Fruit fly (Drosophila melanogaster): ENCODE data around the gene MED30.

The MED30 gene

DNA sequence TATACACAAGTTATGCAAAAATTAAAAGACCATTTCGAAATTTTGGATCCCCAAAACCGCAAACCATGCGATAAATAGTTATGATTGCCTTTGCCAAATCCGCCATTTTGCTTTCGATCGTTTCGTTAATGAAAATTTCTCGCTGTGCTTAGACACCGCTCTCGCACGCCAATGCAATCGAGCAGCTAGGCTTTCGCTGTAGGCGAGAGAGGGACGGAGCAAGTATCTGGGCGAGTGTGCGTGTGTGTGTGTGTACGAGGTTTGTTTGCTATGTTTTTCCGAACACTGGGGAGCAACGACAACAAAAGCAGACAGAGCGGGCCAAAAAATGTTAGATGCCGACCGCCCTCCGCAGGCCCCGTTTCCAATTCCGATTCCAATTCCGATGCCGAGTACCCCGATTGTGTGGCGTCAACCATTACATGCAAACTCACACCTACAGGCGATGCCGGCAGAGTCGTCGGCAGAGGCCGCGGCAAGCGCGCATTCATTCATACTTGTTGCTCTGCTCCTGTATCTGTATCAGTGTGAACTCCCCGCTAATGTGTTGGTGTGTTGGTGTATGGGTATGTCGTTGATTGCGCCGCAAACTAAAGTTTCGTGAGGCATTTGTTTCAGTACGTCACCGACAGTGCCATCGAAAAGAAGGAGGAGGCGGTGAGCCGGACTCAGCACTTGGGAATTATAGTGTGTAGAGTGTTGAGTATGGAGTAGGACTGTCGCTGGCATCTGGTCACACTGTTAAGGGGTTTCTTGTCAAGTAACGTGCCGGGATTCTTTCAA, 25.9 kb downstream of the MED30 start (continued):
- TF ChIP-seq YL-1 (GFP tag; optimal IDR thresholded peaks at IDR 0.05) (no peak), E2f2 (GFP tag; IDR thresholded peaks at IDR 0.05) (no peak; the same call in 1 of the 2 replicates), CG13123 (GFP tag; optimal IDR thresholded peaks at IDR 0.05) (no peak), D19B (GFP tag; optimal IDR thresholded peaks at IDR 0.05) (peak; percentile 0), sna (GFP tag; IDR thresholded peaks at IDR 0.05; ENCODE audit: partially characterized antibody) (peak; percentile 53; the same call in 1 of the 2 replicates), CG17186 (GFP tag; optimal IDR thresholded peaks at IDR 0.05) (no peak), hkb (optimal IDR thresholded peaks at IDR 0.05) (no peak), hkb (GFP tag; IDR thresholded peaks at IDR 0.05) (0 out of 2 replicates have a peak, but pooled peaks have one; percentile 18), Nf-YC (tag; optimal IDR thresholded peaks at IDR 0.05) (peak; percentile 77), dmrt99B (tag; optimal IDR thresholded peaks at IDR 0.05) (peak; percentile 39), Oaz (GFP tag; IDR thresholded peaks at IDR 0.05) (no peak), ara (GFP tag; IDR thresholded peaks at IDR 0.05) (peak; percentile 33; the same call in 1 of the 2 replicates), insv (GFP tag; optimal IDR thresholded peaks at IDR 0.05) (no peak), CG4424 (GFP tag; optimal IDR thresholded peaks at IDR 0.05) (no peak), jing (GFP tag; optimal IDR thresholded peaks at IDR 0.05) (no peak), Stat92E (GFP tag; optimal IDR thresholded peaks at IDR 0.05) (peak in 2 of 3 experiments; percentile 31 to 77), Fer3 (tag; optimal IDR thresholded peaks at IDR 0.05) (peak; percentile 11), Neu2 (GFP tag; optimal IDR thresholded peaks at IDR 0.05; ENCODE audit: borderline replicate concordance) (no peak), disco-r (GFP tag; optimal IDR thresholded peaks at IDR 0.05) (no peak), Hsf (GFP tag; optimal IDR thresholded peaks at IDR 0.05) (peak; percentile 37), sc (optimal IDR thresholded peaks at IDR 0.05) (no peak), sc (GFP tag; optimal IDR thresholded peaks at IDR 0.05) (no peak), Vsx1 (GFP tag; optimal IDR thresholded peaks at IDR 0.05) (no peak), pfk (GFP tag; optimal IDR thresholded peaks at IDR 0.05) (peak; percentile 46), CG7786 (GFP tag; optimal IDR thresholded peaks at IDR 0.05) (peak; percentile 64), CG31388 (GFP tag; optimal IDR thresholded peaks at IDR 0.05) (no peak), h (optimal IDR thresholded peaks at IDR 0.05) (no peak), fd96Cb (tag; optimal IDR thresholded peaks at IDR 0.05) (peak; percentile 27), onecut (GFP tag; IDR thresholded peaks at IDR 0.05) (no peak), Aef1 (GFP tag; IDR thresholded peaks at IDR 0.05) (peak; percentile 86), CG7928 (GFP tag; optimal IDR thresholded peaks at IDR 0.05) (no peak), croc (GFP tag; conservative IDR thresholded peaks at IDR 0.05) (no peak), amos (GFP tag; IDR thresholded peaks at IDR 0.05; ENCODE audit: partially characterized antibody) (peak; percentile 45; the same call in 1 of the 2 replicates), ash1 (GFP tag; optimal IDR thresholded peaks at IDR 0.05) (peak; percentile 87), gsb-n (tag; optimal IDR thresholded peaks at IDR 0.05) (no peak), vnd (GFP tag; IDR thresholded peaks at IDR 0.05; ENCODE audit: partially characterized antibody) (no peak), grau (tag; optimal IDR thresholded peaks at IDR 0.05) (peak; percentile 31), ewg (GFP tag; optimal IDR thresholded peaks at IDR 0.05) (no peak), lab (GFP tag; optimal IDR thresholded peaks at IDR 0.05) (peak; percentile 72), br (optimal IDR thresholded peaks at IDR 0.05) (no peak), D19A (tag; optimal IDR thresholded peaks at IDR 0.05) (peak; percentile 54), CG13287 (GFP tag; IDR thresholded peaks at IDR 0.05; ENCODE audit: partially characterized antibody) (peak; percentile 58; the same call in 1 of the 2 replicates), hb (GFP tag; IDR thresholded peaks at IDR 0.05; ENCODE audit: partially characterized antibody) (no peak), Ets97D (GFP tag; optimal IDR thresholded peaks at IDR 0.05) (no peak), aop (GFP tag; IDR thresholded peaks at IDR 0.05) (peak; percentile 68; the same call in 1 of the 2 replicates), ftz-f1 (GFP tag; optimal IDR thresholded peaks at IDR 0.05) (peak; percentile 89), Dfd (GFP tag; optimal IDR thresholded peaks at IDR 0.05) (no peak), bowl (GFP tag; IDR thresholded peaks at IDR 0.05) (no peak; the same call in 1 of the 2 replicates), fd3F (GFP tag; optimal IDR thresholded peaks at IDR 0.05) (no peak)

Data from whole organism, embryonic.